Worm (Caenorhabditis elegans): Measurements from ENCODE around the gene gsp-1.

ce11 chrV:10711829-10712607, 29.8 kb downstream of the gsp-1 start:
- TF ChIP-seq fkh-10 (GFP tag; optimal IDR thresholded peaks at IDR 0.05), result no peak
- TF ChIP-seq egl-27 (tag; optimal IDR thresholded peaks at IDR 0.05), result no peak

Data from whole organism, L4 larva.